Worm (Caenorhabditis elegans) whole organism, L1 larva: ENCODE data around the gene K08H2.3.

Experiments
- ces-1 ChIP-seq: fragments of 150-350 bp; optimal IDR thresholded peaks from 2 replicates; lab custom pipeline; 2014; ENCODE audit warnings: missing biosample characterization, missing genetic modification reagents, missing genetic modification characterization
- fos-1 ChIP-seq: fragments of 150-350 bp; optimal IDR thresholded peaks from 2 replicates; lab custom pipeline; 2014; ENCODE audit warnings: missing biosample characterization, missing genetic modification characterization
- jun-1 ChIP-seq: fragments of 150-350 bp; optimal IDR thresholded peaks from 2 replicates; lab custom pipeline; 2014; ENCODE audit warnings: missing biosample characterization, missing genetic modification reagents, missing genetic modification characterization
- lsy-2 ChIP-seq, 2 experiments: fragments of 150-350 bp; optimal IDR thresholded peaks; 2 replicates each; lab custom pipeline; 2014; ENCODE audit warnings: missing biosample characterization in 2 of 2, missing genetic modification characterization in 2 of 2
- mdl-1 ChIP-seq, 2 experiments: fragments of 150-350 bp; optimal IDR thresholded peaks; 2 replicates each; lab custom pipeline; 2014 to 2017; ENCODE audit warnings: missing biosample characterization in 2 of 2, missing genetic modification characterization in 2 of 2, inconsistent platforms in 1 of 2
- nhr-20 ChIP-seq: sonication (generic microtip); optimal IDR thresholded peaks from 2 replicates; lab custom pipeline; 2016; ENCODE audit warnings: mild to moderate bottlenecking, missing genetic modification characterization, missing compliant biosample characterization
- nhr-76 ChIP-seq: sonication (generic microtip); optimal IDR thresholded peaks from 2 replicates; lab custom pipeline; 2017; ENCODE audit warnings: missing biosample characterization, missing genetic modification characterization
- nhr-90 ChIP-seq: sonication (generic microtip); optimal IDR thresholded peaks from 2 replicates; lab custom pipeline; 2016; ENCODE audit warnings: mild to moderate bottlenecking, missing genetic modification characterization, missing compliant biosample characterization; ENCODE audit not compliant: poor library complexity
- snpc-4 ChIP-seq: fragments of 150-350 bp; optimal IDR thresholded peaks from 2 replicates; lab custom pipeline; 2014; ENCODE audit warnings: missing biosample characterization, missing genetic modification characterization
- tbx-2 ChIP-seq: sonication (generic microtip); optimal IDR thresholded peaks from 2 replicates; lab custom pipeline; 2016; ENCODE audit warnings: missing genetic modification characterization, missing compliant biosample characterization
- unc-62 ChIP-seq: fragments of 150-350 bp; optimal IDR thresholded peaks from 2 replicates; lab custom pipeline; 2014; ENCODE audit warnings: missing biosample characterization, missing genetic modification reagents, missing genetic modification characterization
- unc-98 ChIP-seq: fragments of 200-800 bp; sonication (Bioruptor generic); IDR thresholded peaks from 2 replicates; pipeline ENCODE4 v1.3.6; 2022; ENCODE audit warnings: missing genetic modification characterization, missing compliant biosample characterization

DNA sequence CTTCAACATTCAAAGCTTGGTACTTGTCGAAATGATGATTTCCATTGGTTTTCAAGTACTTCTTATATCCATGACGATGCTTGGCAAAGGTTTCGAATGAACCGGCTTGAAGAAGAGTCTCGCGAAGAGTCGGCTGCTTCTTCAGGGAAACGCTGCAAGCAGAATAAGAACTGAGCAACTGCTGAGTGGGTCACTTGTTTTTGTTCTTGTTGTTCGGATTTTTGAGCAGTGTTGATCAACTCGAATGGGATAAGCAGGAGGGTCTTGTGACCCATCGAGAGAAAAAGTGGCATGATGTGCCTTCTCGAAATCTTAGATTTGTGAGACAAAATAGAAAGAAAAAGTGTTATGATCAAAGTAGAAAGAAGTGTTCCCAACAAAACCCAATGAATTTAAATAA, 16.6 kb upstream of the K08H2.3 start:
- TF ChIP-seq fos-1 (tag; lab: Kevin White, UChicago) (no peak), mdl-1 (tag; optimal IDR thresholded peaks at IDR 0.05; lab: Kevin White, UChicago) (no peak), nhr-90 (tag; lab: Kevin White, UChicago) (no peak), unc-98 (no peak), ces-1 (GFP tag; lab: Kevin White, UChicago) (no peak), unc-62 (GFP tag; lab: Kevin White, UChicago) (no peak), nhr-20 (peak; percentile 5), nhr-76 (no peak), snpc-4 (tag; lab: Kevin White, UChicago) (peak; percentile 84), tbx-2 (tag; lab: Kevin White, UChicago) (no peak), lsy-2 (tag; optimal IDR thresholded peaks at IDR 0.05; lab: Kevin White, UChicago) (peak in 1 of 2 experiments; percentile 40), jun-1 (no peak)
